Worm (Caenorhabditis elegans): ENCODE measurements around the gene W04D12.1.

W04D12.1 gene

ce11 chrIII:5836816-5837215, at the start of gene W04D12.1:
TSS of gene W04D12.1 (plus strand) at chrIII:5836926.
- TF ChIP-seq sma-3 (GFP tag; optimal IDR thresholded peaks at IDR 0.05) (no peak), C34F6.9 (tag; optimal IDR thresholded peaks at IDR 0.05) (peak; percentile 18), R02D3.7 (tag; optimal IDR thresholded peaks at IDR 0.05) (no peak), sma-9 (GFP tag; optimal IDR thresholded peaks at IDR 0.05) (peak; percentile 17), sma-9 (tag; optimal IDR thresholded peaks at IDR 0.05) (no peak), gmeb-1 (tag; optimal IDR thresholded peaks at IDR 0.05) (peak; percentile 35), nhr-25 (tag; optimal IDR thresholded peaks at IDR 0.05) (peak; percentile 2), nhr-12 (tag; optimal IDR thresholded peaks at IDR 0.05) (no peak), blmp-1 (tag; optimal IDR thresholded peaks at IDR 0.05; ENCODE audit: insufficient read depth) (peak; percentile 3), egl-27 (tag; optimal IDR thresholded peaks at IDR 0.05) (peak; percentile 23), ama-1 (optimal IDR thresholded peaks at IDR 0.05) (peak; percentile 14)

ce11 chrIII:5790550-5790949, 46.2 kb upstream of the W04D12.1 start, which contains the start of gene rev-3:
TSS of gene rev-3 (minus strand) at chrIII:5790650.
- TF ChIP-seq ztf-4 (tag; optimal IDR thresholded peaks at IDR 0.05): no peak
- no peak for TF ChIP-seq nhr-129 (tag; optimal IDR thresholded peaks at IDR 0.05)
- no peak for TF ChIP-seq nhr-11 (tag; optimal IDR thresholded peaks at IDR 0.05)
- TF ChIP-seq C34F6.9 (tag; optimal IDR thresholded peaks at IDR 0.05): no peak
- no peak for TF ChIP-seq skn-1 (tag; optimal IDR thresholded peaks at IDR 0.05)
- no peak for TF ChIP-seq mdl-1 (tag; optimal IDR thresholded peaks at IDR 0.05)
- no peak for TF ChIP-seq nhr-25 (tag; optimal IDR thresholded peaks at IDR 0.05)
- no peak for TF ChIP-seq lin-39 (tag; optimal IDR thresholded peaks at IDR 0.05)
- no peak for TF ChIP-seq ZK546.5 (tag; optimal IDR thresholded peaks at IDR 0.05)
- TF ChIP-seq nhr-6 (tag; optimal IDR thresholded peaks at IDR 0.05): no peak
- no peak for TF ChIP-seq ceh-16 (tag; optimal IDR thresholded peaks at IDR 0.05)
- TF ChIP-seq peb-1 (tag; optimal IDR thresholded peaks at IDR 0.05): no peak
- no peak for TF ChIP-seq ceh-82 (tag; optimal IDR thresholded peaks at IDR 0.05)
- no peak for TF ChIP-seq fos-1 (tag; optimal IDR thresholded peaks at IDR 0.05)
- TF ChIP-seq sem-4 (tag; optimal IDR thresholded peaks at IDR 0.05): no peak
- no peak for TF ChIP-seq crh-2 (tag; optimal IDR thresholded peaks at IDR 0.05)
- no peak for TF ChIP-seq Y55F3AM.14 (GFP tag; optimal IDR thresholded peaks at IDR 0.05)
- TF ChIP-seq ztf-1 (GFP tag; conservative IDR thresholded peaks at IDR 0.05): no peak
- TF ChIP-seq elt-3 (tag; optimal IDR thresholded peaks at IDR 0.05): no peak
- no peak for TF ChIP-seq egl-27 (tag; optimal IDR thresholded peaks at IDR 0.05)

- no peak for TF ChIP-seq nhr-12 (tag; optimal IDR thresholded peaks at IDR 0.05)
- no peak for TF ChIP-seq nhr-23 (tag; optimal IDR thresholded peaks at IDR 0.05)
- TF ChIP-seq skn-1 (tag; optimal IDR thresholded peaks at IDR 0.05): no peak
- TF ChIP-seq nhr-25 (tag; optimal IDR thresholded peaks at IDR 0.05): no peak
Measured at ce11 chrIII:5794982-5795381, 41.7 kb upstream of the W04D12.1 start.

- TF ChIP-seq mdl-1 (tag; optimal IDR thresholded peaks at IDR 0.05): no peak
- no peak for TF ChIP-seq nhr-25 (tag; optimal IDR thresholded peaks at IDR 0.05)
- no peak for TF ChIP-seq ztf-11 (tag; optimal IDR thresholded peaks at IDR 0.05)
- no peak for TF ChIP-seq fos-1 (tag; optimal IDR thresholded peaks at IDR 0.05)
- TF ChIP-seq nhr-77 (tag; optimal IDR thresholded peaks at IDR 0.05): no peak
Measured at ce11 chrIII:5798747-5799146, 38.0 kb upstream of the W04D12.1 start, which contains the start of gene ceh-10. TSS of gene ceh-10 (plus strand) at chrIII:5799047.

- TF ChIP-seq nhr-10 (tag; optimal IDR thresholded peaks at IDR 0.05) (no peak), C34F6.9 (tag; optimal IDR thresholded peaks at IDR 0.05) (peak; percentile 44), gmeb-1 (tag; optimal IDR thresholded peaks at IDR 0.05) (peak; percentile 47)
Measured at ce11 chrIII:5802971-5803370, 33.8 kb upstream of the W04D12.1 start, which contains the start of the genes polq-1 and him-10. TSS of gene polq-1 (minus strand) at chrIII:5803160. TSS of gene him-10 (plus strand) at chrIII:5803260.

ce11 chrIII:5805273-5805672, 31.5 kb upstream of the W04D12.1 start, which contains the start of gene R12B2.3:
TSS of gene R12B2.3 (plus strand) at chrIII:5805573.
- TF ChIP-seq lin-39 (tag; optimal IDR thresholded peaks at IDR 0.05) (no peak), fos-1 (tag; optimal IDR thresholded peaks at IDR 0.05) (no peak), Y55F3AM.14 (GFP tag; optimal IDR thresholded peaks at IDR 0.05) (no peak), ztf-11 (tag; optimal IDR thresholded peaks at IDR 0.05) (no peak), gmeb-1 (tag; optimal IDR thresholded peaks at IDR 0.05) (no peak), peb-1 (tag; optimal IDR thresholded peaks at IDR 0.05) (no peak), nhr-6 (tag; optimal IDR thresholded peaks at IDR 0.05) (no peak), sem-4 (tag; optimal IDR thresholded peaks at IDR 0.05) (no peak), nhr-23 (tag; optimal IDR thresholded peaks at IDR 0.05) (no peak), ztf-1 (GFP tag; conservative IDR thresholded peaks at IDR 0.05) (no peak), egl-27 (tag; optimal IDR thresholded peaks at IDR 0.05) (no peak), mbf-1 (tag; optimal IDR thresholded peaks at IDR 0.05) (no peak)
